Worm (Caenorhabditis elegans) whole organism, L3 larva: ENCODE measurements around the gene F53E2.2.

Source experiments
- R02D3.7 ChIP-seq: fragments of 150-350 bp; optimal IDR thresholded peaks from 2 replicates; lab custom pipeline; 2014; ENCODE audit warnings: missing biosample characterization, missing genetic modification characterization
- ama-1 ChIP-seq: fragments of 150-350 bp; optimal IDR thresholded peaks from 2 replicates; lab custom pipeline; 2018
- ceh-16 ChIP-seq: sonication (generic microtip); optimal IDR thresholded peaks from 2 replicates; lab custom pipeline; 2017; ENCODE audit warnings: missing biosample characterization, missing genetic modification characterization
- ceh-82 ChIP-seq: fragments of 150-350 bp; optimal IDR thresholded peaks from 2 replicates; lab custom pipeline; 2014; ENCODE audit warnings: missing biosample characterization, missing genetic modification characterization
- fkh-10 ChIP-seq: sonication (generic microtip); optimal IDR thresholded peaks from 2 replicates; lab custom pipeline; 2017; ENCODE audit warnings: missing biosample characterization, missing genetic modification reagents, missing genetic modification characterization
- nfya-1 ChIP-seq: sonication (generic microtip); optimal IDR thresholded peaks from 2 replicates; lab custom pipeline; 2017; ENCODE audit warnings: missing genetic modification characterization, mild to moderate bottlenecking, missing compliant biosample characterization, antibody characterized with exemption, moderate library complexity; ENCODE audit not compliant: insufficient read depth
- nhr-12 ChIP-seq: fragments of 150-350 bp; optimal IDR thresholded peaks from 2 replicates; lab custom pipeline; 2014; ENCODE audit warnings: missing biosample characterization, missing genetic modification characterization
- nhr-237 ChIP-seq: fragments of 150-350 bp; optimal IDR thresholded peaks from 2 replicates; lab custom pipeline; 2014; ENCODE audit warnings: missing biosample characterization, missing genetic modification characterization
- nhr-77 ChIP-seq: fragments of 150-350 bp; optimal IDR thresholded peaks from 2 replicates; lab custom pipeline; 2014; ENCODE audit warnings: missing biosample characterization, missing genetic modification characterization
- snpc-4 ChIP-seq: fragments of 150-350 bp; optimal IDR thresholded peaks from 2 replicates; lab custom pipeline; 2014; ENCODE audit warnings: missing biosample characterization, missing genetic modification characterization

DNA sequence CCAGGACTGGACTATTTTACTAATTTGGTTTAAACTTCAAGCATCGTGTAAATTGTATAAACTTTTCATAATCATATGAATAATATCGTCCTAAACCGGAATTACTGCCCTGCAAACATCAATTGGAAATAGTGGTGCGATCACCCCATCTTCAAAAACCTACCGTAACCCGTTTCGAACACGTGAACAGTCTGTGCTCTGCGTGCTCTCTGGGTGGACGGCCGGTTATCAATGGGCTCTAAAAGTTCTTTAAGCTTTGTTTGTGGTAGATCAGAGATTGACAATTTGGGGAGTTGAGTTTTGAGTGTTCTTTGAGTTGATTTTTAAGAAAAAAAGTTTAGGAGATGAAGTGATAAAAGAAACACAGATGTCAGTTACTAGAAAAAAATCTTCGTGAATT is 18.3 kb upstream of the F53E2.2 start:
- TF ChIP-seq ceh-82 (tag; lab: Kevin White, UChicago): no peak
- TF ChIP-seq nhr-12 (tag; lab: Kevin White, UChicago): no peak
- no peak for TF ChIP-seq R02D3.7 (tag; lab: Kevin White, UChicago)
- TF ChIP-seq fkh-10 (GFP tag; lab: Kevin White, UChicago): no peak
- TF ChIP-seq nfya-1 (tag; lab: Kevin White, UChicago): no peak
- no peak for TF ChIP-seq ceh-16
- no peak for TF ChIP-seq nhr-237 (tag; lab: Kevin White, UChicago)
- TF ChIP-seq ama-1: no peak
- no peak for TF ChIP-seq nhr-77 (tag; lab: Kevin White, UChicago)
- TF ChIP-seq snpc-4 (tag; lab: Kevin White, UChicago): no peak
